Worm (Caenorhabditis elegans): ENCODE data around the gene srj-37.

DNA sequence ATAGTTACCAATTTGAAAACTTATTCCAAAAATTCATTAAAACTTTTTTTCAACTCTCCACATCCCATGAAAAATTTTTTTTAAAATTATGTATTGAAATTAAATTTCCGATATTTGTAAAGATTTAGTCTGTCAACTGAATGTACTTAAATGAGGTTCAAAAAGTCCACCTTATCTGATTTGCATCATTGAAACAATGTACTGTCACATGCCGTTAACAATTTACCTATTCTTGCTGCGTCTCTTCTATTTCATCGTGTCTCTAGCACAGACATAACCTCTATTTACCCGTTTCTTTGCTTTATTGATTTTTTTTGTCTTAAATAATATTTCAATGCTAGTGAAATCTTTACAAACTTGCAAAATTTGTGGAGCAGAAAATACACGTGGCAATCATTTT, 28.2 kb upstream of the srj-37 start, which contains the start of gene nhr-90:
- TF ChIP-seq ztf-16 (tag; optimal IDR thresholded peaks at IDR 0.05) (no peak), gmeb-2 (tag; optimal IDR thresholded peaks at IDR 0.05) (no peak), ceh-24 (tag; optimal IDR thresholded peaks at IDR 0.05) (no peak), nfya-1 (tag; optimal IDR thresholded peaks at IDR 0.05) (no peak), pqm-1 (tag; optimal IDR thresholded peaks at IDR 0.05) (no peak), K09A11.1 (tag; optimal IDR thresholded peaks at IDR 0.05; ENCODE audit: insufficient read depth) (no peak), pha-4 (tag; optimal IDR thresholded peaks at IDR 0.05) (no peak)

All from whole organism, late embryonic.